Fruit fly (Drosophila melanogaster) whole organism, embryonic: ENCODE data around the gene GC.

Source experiments
- Abd-B ChIP-seq: fragments of 200-800 bp; sonication (Bioruptor generic); optimal IDR thresholded peaks from 2 replicates; lab custom pipeline; 2018; ENCODE audit warnings: missing biosample characterization, mild to moderate bottlenecking, missing genetic modification characterization, moderate library complexity
- Atf3 ChIP-seq: fragments of 200-800 bp; sonication (Bioruptor generic); optimal IDR thresholded peaks from 3 replicates; lab custom pipeline; 2016; ENCODE audit warnings: missing biosample characterization, missing genetic modification characterization
- Atf6 ChIP-seq: fragments of 200-800 bp; sonication (Bioruptor generic); IDR thresholded peaks from 2 replicates; pipeline ENCODE4 v1.3.6; 2022; ENCODE audit warnings: missing biosample characterization, missing genetic modification characterization
- Bgb ChIP-seq: fragments of 200-800 bp; sonication (Bioruptor generic); IDR thresholded peaks from 2 replicates; pipeline ENCODE4 v1.3.6; 2022; ENCODE audit warnings: missing biosample characterization, missing genetic modification characterization; ENCODE audit not compliant: partially characterized antibody
- BtbVII ChIP-seq: fragments of 200-800 bp; sonication (Bioruptor generic); optimal IDR thresholded peaks from 3 replicates; lab custom pipeline; 2017; ENCODE audit warnings: missing biosample characterization, mild to moderate bottlenecking, missing genetic modification characterization
- Bteb2 ChIP-seq: fragments of 200-800 bp; sonication (Bioruptor generic); optimal IDR thresholded peaks from 2 replicates; lab custom pipeline; 2016; ENCODE audit warnings: missing biosample characterization, missing genetic modification characterization
- C15 ChIP-seq: fragments of 200-800 bp; sonication (Bioruptor generic); IDR thresholded peaks from 3 replicates; pipeline ENCODE4 v1.3.6; 2022; ENCODE audit warnings: missing biosample characterization, missing genetic modification characterization
- CG1024 ChIP-seq: fragments of 200-800 bp; sonication (Bioruptor generic); IDR thresholded peaks from 2 replicates; pipeline ENCODE4 v1.3.6; 2022; ENCODE audit warnings: missing biosample characterization, missing genetic modification characterization
- CG12391 ChIP-seq: fragments of 200-800 bp; sonication (Bioruptor generic); optimal IDR thresholded peaks from 3 replicates; lab custom pipeline; 2018; ENCODE audit warnings: missing biosample characterization, mild to moderate bottlenecking, missing genetic modification characterization, moderate library complexity
- CG12942 ChIP-seq: fragments of 200-800 bp; sonication (Bioruptor generic); optimal IDR thresholded peaks from 3 replicates; lab custom pipeline; 2016; ENCODE audit warnings: missing biosample characterization, missing genetic modification characterization
- CG13123 ChIP-seq: fragments of 200-800 bp; sonication (Bioruptor generic); optimal IDR thresholded peaks from 2 replicates; lab custom pipeline; 2016; ENCODE audit warnings: missing biosample characterization, missing genetic modification characterization
- CG13775 ChIP-seq: fragments of 200-800 bp; sonication (Bioruptor generic); optimal IDR thresholded peaks from 3 replicates; lab custom pipeline; 2017; ENCODE audit warnings: missing biosample characterization, mild to moderate bottlenecking, missing genetic modification characterization
- CG15073 ChIP-seq: fragments of 200-800 bp; sonication (Bioruptor generic); optimal IDR thresholded peaks from 2 replicates; lab custom pipeline; 2016; ENCODE audit warnings: missing biosample characterization, missing genetic modification characterization
- CG15601 ChIP-seq: fragments of 200-800 bp; sonication (Bioruptor generic); optimal IDR thresholded peaks from 3 replicates; lab custom pipeline; 2019; ENCODE audit warnings: missing biosample characterization, mild to moderate bottlenecking, missing genetic modification characterization, moderate library complexity
- CG1603 ChIP-seq: fragments of 200-800 bp; sonication (Bioruptor generic); optimal IDR thresholded peaks from 2 replicates; lab custom pipeline; 2019; ENCODE audit warnings: missing biosample characterization, mild to moderate bottlenecking, missing genetic modification characterization, moderate library complexity
- CG16779 ChIP-seq: fragments of 200-800 bp; sonication (Bioruptor generic); IDR thresholded peaks from 2 replicates; pipeline ENCODE4 v1.3.6; 2022; ENCODE audit warnings: missing biosample characterization, missing genetic modification characterization
- CG17361 ChIP-seq: fragments of 200-800 bp; sonication (Bioruptor generic); IDR thresholded peaks from 3 replicates; pipeline ENCODE4 v1.3.6; 2022; ENCODE audit warnings: missing biosample characterization, missing genetic modification characterization
- CG17912 ChIP-seq: fragments of 200-800 bp; sonication (Bioruptor generic); optimal IDR thresholded peaks from 2 replicates; lab custom pipeline; 2018; ENCODE audit warnings: missing biosample characterization, mild to moderate bottlenecking, missing genetic modification characterization
- CG1792 ChIP-seq: fragments of 200-800 bp; sonication (Bioruptor generic); optimal IDR thresholded peaks from 2 replicates; lab custom pipeline; 2016; ENCODE audit warnings: missing biosample characterization, missing genetic modification characterization
- CG2678 ChIP-seq: fragments of 200-800 bp; sonication (Bioruptor generic); optimal IDR thresholded peaks from 3 replicates; lab custom pipeline; 2019; ENCODE audit warnings: missing biosample characterization, mild to moderate bottlenecking, missing genetic modification characterization, moderate library complexity
- CG2875 ChIP-seq: fragments of 200-800 bp; sonication (Bioruptor generic); optimal IDR thresholded peaks from 2 replicates; lab custom pipeline; 2017; ENCODE audit warnings: missing biosample characterization, mild to moderate bottlenecking, missing genetic modification characterization, missing genetic modification reagents
- CG30020 ChIP-seq: fragments of 200-800 bp; optimal IDR thresholded peaks from 2 replicates; lab custom pipeline; 2019; ENCODE audit warnings: missing biosample characterization, mild to moderate bottlenecking, missing genetic modification characterization, moderate library complexity
- CG4617 ChIP-seq: fragments of 200-800 bp; sonication (Bioruptor generic); optimal IDR thresholded peaks from 3 replicates; lab custom pipeline; 2016; ENCODE audit warnings: missing biosample characterization, missing genetic modification characterization, borderline replicate concordance
- CG5245 ChIP-seq: fragments of 200-800 bp; sonication (Bioruptor generic); optimal IDR thresholded peaks from 3 replicates; lab custom pipeline; 2016; ENCODE audit warnings: missing biosample characterization, missing genetic modification characterization
- CG7556 ChIP-seq: fragments of 200-800 bp; sonication (Bioruptor generic); optimal IDR thresholded peaks from 2 replicates; lab custom pipeline; 2017; ENCODE audit warnings: missing biosample characterization, mild to moderate bottlenecking, missing genetic modification characterization
- CG7786 ChIP-seq: fragments of 200-800 bp; sonication (Bioruptor generic); optimal IDR thresholded peaks from 2 replicates; lab custom pipeline; 2016; ENCODE audit warnings: missing biosample characterization, missing genetic modification characterization
- CG9215 ChIP-seq: fragments of 200-800 bp; sonication (Bioruptor generic); IDR thresholded peaks from 2 replicates; pipeline ENCODE4 v1.3.6; 2022; ENCODE audit warnings: missing biosample characterization, missing genetic modification characterization
- Camta ChIP-seq: fragments of 200-800 bp; sonication (Bioruptor generic); optimal IDR thresholded peaks from 2 replicates; lab custom pipeline; 2016; ENCODE audit warnings: missing biosample characterization, missing genetic modification characterization
- Hmx ChIP-seq: fragments of 200-800 bp; sonication (Bioruptor generic); optimal IDR thresholded peaks from 2 replicates; lab custom pipeline; 2016; ENCODE audit warnings: missing biosample characterization, missing genetic modification characterization
- Hr39 ChIP-seq: fragments of >200 bp; optimal IDR thresholded peaks from 2 replicates; lab custom pipeline; 2017
- Lhr ChIP-seq: fragments of 200-800 bp; sonication (Bioruptor generic); optimal IDR thresholded peaks from 3 replicates; lab custom pipeline; 2017; ENCODE audit warnings: mild to moderate bottlenecking, missing biosample characterization, missing genetic modification reagents, missing genetic modification characterization
- Opbp ChIP-seq: fragments of 200-800 bp; sonication (Bioruptor generic); IDR thresholded peaks from 3 replicates; pipeline ENCODE4 v1.3.6; 2022; ENCODE audit warnings: missing biosample characterization, missing genetic modification characterization; ENCODE audit not compliant: partially characterized antibody
- Pdp1 ChIP-seq, 2 experiments: fragments of 200-800 bp; sonication (Bioruptor generic); optimal IDR thresholded peaks; 3 replicates each; lab custom pipeline; 2016; ENCODE audit warnings: missing biosample characterization in 2 of 2, missing genetic modification characterization in 2 of 2, mild to moderate bottlenecking in 1 of 2, moderate library complexity in 1 of 2
- Side ChIP-seq: fragments of 200-800 bp; sonication (Bioruptor generic); optimal IDR thresholded peaks from 2 replicates; lab custom pipeline; 2016; ENCODE audit warnings: missing biosample characterization, missing genetic modification characterization
- az2 ChIP-seq: fragments of 200-800 bp; sonication (Bioruptor generic); optimal IDR thresholded peaks from 3 replicates; lab custom pipeline; 2016; ENCODE audit warnings: missing biosample characterization, missing genetic modification characterization
- bsh ChIP-seq, 2 experiments: fragments of 200-800 bp; sonication (Bioruptor generic); optimal IDR thresholded peaks; 2 replicates each; lab custom pipeline; 2017 to 2018; ENCODE audit warnings: mild to moderate bottlenecking in 2 of 2, missing biosample characterization in 2 of 2, missing genetic modification characterization in 2 of 2, moderate library complexity in 1 of 2
- chif ChIP-seq, 2 experiments: fragments of 200-800 bp; sonication (Bioruptor generic); optimal IDR thresholded peaks; 3 replicates each; lab custom pipeline; 2016; ENCODE audit warnings: missing biosample characterization in 2 of 2, missing genetic modification characterization in 2 of 2
- croc ChIP-seq: fragments of 200-800 bp; sonication (Bioruptor generic); conservative IDR thresholded peaks from 3 replicates; pipeline ENCODE4 v1.3.6; 2022; ENCODE audit warnings: missing biosample characterization, missing genetic modification characterization
- dmrt11E ChIP-seq: fragments of 200-800 bp; sonication (Bioruptor generic); optimal IDR thresholded peaks from 3 replicates; lab custom pipeline; 2018; ENCODE audit warnings: missing biosample characterization, mild to moderate bottlenecking, missing genetic modification characterization, moderate library complexity
- fd102C ChIP-seq: fragments of 200-800 bp; sonication (Bioruptor generic); optimal IDR thresholded peaks from 2 replicates; lab custom pipeline; 2018; ENCODE audit warnings: missing biosample characterization, mild to moderate bottlenecking, missing genetic modification characterization, moderate library complexity
- ftz-f1 ChIP-seq: fragments of 200-800 bp; sonication (Bioruptor generic); optimal IDR thresholded peaks from 2 replicates; lab custom pipeline; 2016; ENCODE audit warnings: missing biosample characterization, missing genetic modification characterization
- hb ChIP-seq: fragments of 200-800 bp; sonication (Bioruptor generic); IDR thresholded peaks from 3 replicates; pipeline ENCODE4 v1.3.6; 2022; ENCODE audit warnings: missing biosample characterization, missing genetic modification characterization; ENCODE audit not compliant: partially characterized antibody
- lilli ChIP-seq: fragments of 200-800 bp; sonication (Bioruptor generic); optimal IDR thresholded peaks from 3 replicates; lab custom pipeline; 2016; ENCODE audit warnings: missing biosample characterization, missing genetic modification characterization
- lola ChIP-seq, 3 experiments: fragments of >200 bp in 2 of 3; fragments of 200-800 bp in 1 of 3; sonication (Bioruptor generic) in 1 of 3; optimal IDR thresholded peaks; 2 replicates each; lab custom pipeline; 2017 to 2019; ENCODE audit warnings: missing biosample characterization in 3 of 3, missing genetic modification characterization in 3 of 3, mild to moderate bottlenecking in 1 of 3, moderate library complexity in 1 of 3
- mld ChIP-seq: fragments of 200-800 bp; sonication (Bioruptor generic); IDR thresholded peaks from 3 replicates; pipeline ENCODE4 v1.3.6; 2022; ENCODE audit warnings: missing biosample characterization, missing genetic modification characterization; ENCODE audit not compliant: partially characterized antibody
- schlank ChIP-seq: fragments of 200-800 bp; sonication (Bioruptor generic); optimal IDR thresholded peaks from 2 replicates; lab custom pipeline; 2018; ENCODE audit warnings: missing biosample characterization, mild to moderate bottlenecking, missing genetic modification characterization
- tgo ChIP-seq: fragments of 200-800 bp; sonication (Bioruptor generic); IDR thresholded peaks from 3 replicates; pipeline ENCODE4 v1.3.6; 2022; ENCODE audit warnings: missing biosample characterization, missing genetic modification characterization
- unpg ChIP-seq: fragments of 200-800 bp; sonication (Bioruptor generic); optimal IDR thresholded peaks from 3 replicates; lab custom pipeline; 2018; ENCODE audit warnings: missing biosample characterization, mild to moderate bottlenecking, missing genetic modification characterization, moderate library complexity
- yki ChIP-seq: fragments of >200 bp; optimal IDR thresholded peaks from 3 replicates; lab custom pipeline; 2018

The GC gene

DNA sequence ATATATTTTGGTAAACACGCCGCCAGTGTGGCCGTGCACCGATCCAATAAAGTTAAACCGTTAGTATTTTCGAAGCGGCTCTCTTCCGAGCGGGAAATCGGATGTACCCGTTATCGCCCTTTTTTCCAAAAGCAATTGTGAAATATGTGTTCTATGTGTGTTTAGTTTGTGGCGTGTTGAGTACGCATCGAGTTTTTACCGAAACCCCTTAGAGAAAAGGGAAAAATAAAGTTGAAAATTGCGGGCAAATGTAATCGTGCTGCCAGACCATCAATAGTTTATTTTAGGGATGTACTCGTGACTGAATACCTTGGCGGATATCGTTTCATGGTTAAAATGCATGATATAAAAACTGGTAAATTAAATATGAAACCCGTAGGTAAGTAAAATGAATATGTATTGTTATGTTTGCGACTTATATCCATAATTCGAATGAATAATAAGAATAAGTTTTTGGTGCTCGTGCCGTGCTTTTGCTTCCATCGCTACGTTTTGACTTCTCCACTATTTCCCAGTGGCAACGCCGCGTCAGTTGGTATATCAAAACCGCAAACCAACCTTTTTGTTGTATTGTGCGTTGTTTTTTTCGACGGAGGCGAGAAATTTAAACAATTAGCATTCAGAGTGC lies 10.2 kb upstream of the GC start, which contains the start of the genes Mettl2 and Bgb (continued):
- TF ChIP-seq hb (GFP tag; lab: Robert Waterston, UW) (peak; percentile 59; the same call in 1 of the 3 replicates), CG16779 (peak; percentile 68; the same call in 1 of the 2 replicates), lilli (GFP tag; lab: Kevin White, UChicago) (peak; percentile 90), Hmx (no peak), CG12391 (peak; percentile 75), Side (peak; percentile 72), croc (peak; percentile 67), Hr39 (no peak), unpg (GFP tag; lab: Kevin White, UChicago) (peak; percentile 71), C15 (GFP tag; lab: Robert Waterston, UW) (peak; percentile 46; the same call in 1 of the 3 replicates), CG2875 (no peak), yki (lab: Kevin White, UChicago) (no peak), schlank (tag; lab: Kevin White, UChicago) (peak; percentile 46), Lhr (GFP tag; lab: Kevin White, UChicago) (no peak), CG7786 (peak; percentile 83), ftz-f1 (GFP tag; lab: Kevin White, UChicago) (peak; percentile 28), tgo (GFP tag; lab: Robert Waterston, UW) (peak; percentile 86), Atf6 (GFP tag; lab: Robert Waterston, UW) (peak; percentile 52; the same call in 1 of the 2 replicates), Bteb2 (GFP tag; lab: Kevin White, UChicago) (peak; percentile 56), CG2678 (tag; lab: Kevin White, UChicago) (peak; percentile 85), CG1024 (no peak), Camta (GFP tag; lab: Kevin White, UChicago) (peak; percentile 75), fd102C (GFP tag; lab: Kevin White, UChicago) (no peak), CG5245 (GFP tag; lab: Kevin White, UChicago) (peak; percentile 65), BtbVII (GFP tag; lab: Kevin White, UChicago) (peak; percentile 8), lola (GFP tag; optimal IDR thresholded peaks at IDR 0.05; lab: Kevin White, UChicago) (peak in 1 of 3 experiments; percentile 72), CG17361 (GFP tag; lab: Robert Waterston, UW) (peak; percentile 91), Pdp1 (GFP tag; optimal IDR thresholded peaks at IDR 0.05; lab: Kevin White, UChicago) (peak in 1 of 2 experiments; percentile 90), CG15073 (GFP tag; lab: Kevin White, UChicago) (no peak), az2 (GFP tag; lab: Kevin White, UChicago) (peak; percentile 72), CG7556 (peak; percentile 55), CG9215 (GFP tag; lab: Robert Waterston, UW) (peak; percentile 90), Atf3 (peak; percentile 71), bsh (GFP tag; optimal IDR thresholded peaks at IDR 0.05; lab: Kevin White, UChicago) (peak in 1 of 2 experiments; percentile 67), CG13775 (GFP tag; lab: Kevin White, UChicago) (peak; percentile 80), CG1603 (tag; lab: Kevin White, UChicago) (peak; percentile 70), CG1792 (GFP tag; lab: Kevin White, UChicago) (peak; percentile 74), Abd-B (GFP tag; lab: Kevin White, UChicago) (peak; percentile 86), CG4617 (peak; percentile 59), CG30020 (tag; lab: Kevin White, UChicago) (peak; percentile 57), mld (GFP tag; lab: Robert Waterston, UW) (no peak), dmrt11E (tag; lab: Kevin White, UChicago) (peak; percentile 67), Opbp (GFP tag; lab: Robert Waterston, UW) (peak; percentile 62; the same call in 2 of the 3 replicates), Bgb (GFP tag; lab: Robert Waterston, UW) (peak; percentile 88), CG15601 (no peak), CG13123 (peak; percentile 50), CG17912 (GFP tag; lab: Kevin White, UChicago) (no peak), CG12942 (peak; percentile 61), chif (GFP tag; optimal IDR thresholded peaks at IDR 0.05; lab: Kevin White, UChicago) (peak; percentile 70 to 84)
